Fruit fly (Drosophila melanogaster): Measurements from ENCODE around the gene Tango10.

DNA sequence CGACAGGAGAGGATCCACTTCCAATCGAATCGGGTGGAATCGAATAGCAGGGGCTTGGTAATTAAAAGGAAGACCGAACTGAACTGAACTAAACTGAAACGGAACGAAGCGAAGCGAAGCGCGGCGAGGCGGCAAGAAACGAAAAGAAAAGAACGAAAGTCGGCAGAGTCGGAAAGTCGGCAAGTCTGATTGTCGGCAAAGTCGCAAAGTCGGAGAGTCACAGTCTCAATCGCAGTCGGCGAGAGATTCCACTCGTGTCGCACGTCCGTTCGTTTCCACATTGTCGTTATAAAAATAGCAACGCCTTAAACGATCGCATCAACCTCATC lies 24.2 kb upstream of the Tango10 start:
- no peak for TF ChIP-seq MBD-R2 (GFP tag; IDR thresholded peaks at IDR 0.05)
- no peak for TF ChIP-seq wor (GFP tag; IDR thresholded peaks at IDR 0.05)
- no peak for TF ChIP-seq CG11696 (GFP tag; IDR thresholded peaks at IDR 0.05)
- no peak for TF ChIP-seq CG1603 (tag; optimal IDR thresholded peaks at IDR 0.05)
